Fruit fly (Drosophila melanogaster): ENCODE measurements around the gene Rcc1.

Gene Rcc1

dm6 chr3L:5923646-5924122 is 8.9 kb downstream of the Rcc1 start, which contains the start of gene CG33523 (continued):
- TF ChIP-seq chinmo (GFP tag; IDR thresholded peaks at IDR 0.05; ENCODE audit: partially characterized antibody) = 0 out of 4 replicates have a peak, but pooled peaks have one; percentile 70
- TF ChIP-seq Med (GFP tag) = peak; percentile 76
- TF ChIP-seq sd (tag; optimal IDR thresholded peaks at IDR 0.05) = peak; percentile 68
- TF ChIP-seq GATAe (GFP tag; conservative IDR thresholded peaks at IDR 0.05) = peak; percentile 94
- TF ChIP-seq knrl (GFP tag; IDR thresholded peaks at IDR 0.05; ENCODE audit: partially characterized antibody) = peak; percentile 31; the same call in 2 of the 3 replicates
- peak; percentile 27 for TF ChIP-seq HmgZ (tag; optimal IDR thresholded peaks at IDR 0.05)
- peak; percentile 16; the same call in 1 of the 2 replicates for TF ChIP-seq amos (GFP tag; IDR thresholded peaks at IDR 0.05; ENCODE audit: partially characterized antibody)
- peak; percentile 33 for TF ChIP-seq CG18599 (GFP tag; optimal IDR thresholded peaks at IDR 0.05)
- peak; percentile 1 for TF ChIP-seq CG13296 (GFP tag; optimal IDR thresholded peaks at IDR 0.05)
- no peak for TF ChIP-seq Dp (GFP tag; optimal IDR thresholded peaks at IDR 0.05)
- TF ChIP-seq exex (tag; optimal IDR thresholded peaks at IDR 0.05) = peak; percentile 76
- TF ChIP-seq CG34376 (GFP tag; optimal IDR thresholded peaks at IDR 0.05) = peak; percentile 70
- peak in 1 of 2 experiments; percentile 100 for TF ChIP-seq Hr78 (GFP tag; optimal IDR thresholded peaks at IDR 0.05)
- peak; percentile 76; the same call in 2 of the 3 replicates for TF ChIP-seq CG6175 (GFP tag; IDR thresholded peaks at IDR 0.05)
- TF ChIP-seq sr (GFP tag; IDR thresholded peaks at IDR 0.05) = 0 out of 3 replicates have a peak, but pooled peaks have one; percentile 2
- TF ChIP-seq CG9932 (GFP tag; IDR thresholded peaks at IDR 0.05) = peak; percentile 38; the same call in 1 of the 2 replicates
- TF ChIP-seq ttk (GFP tag; IDR thresholded peaks at IDR 0.05) = no peak
- TF ChIP-seq gce (GFP tag; IDR thresholded peaks at IDR 0.05) = no peak
- peak; percentile 80 for TF ChIP-seq kni (GFP tag; optimal IDR thresholded peaks at IDR 0.05)
- no peak for TF ChIP-seq tio (GFP tag; optimal IDR thresholded peaks at IDR 0.05)
- TF ChIP-seq MESR4 (GFP tag; optimal IDR thresholded peaks at IDR 0.05) = no peak
- peak; percentile 57; the same call in 2 of the 3 replicates for TF ChIP-seq z (GFP tag; IDR thresholded peaks at IDR 0.05)
- peak; percentile 11 for TF ChIP-seq gro (GFP tag; optimal IDR thresholded peaks at IDR 0.05)
- TF ChIP-seq sens (GFP tag) = peak; percentile 58
- TF ChIP-seq CG6254 (GFP tag; optimal IDR thresholded peaks at IDR 0.05) = no peak
- 0 out of 2 replicates have a peak, but pooled peaks have one; percentile 39 for TF ChIP-seq CG42726 (GFP tag; IDR thresholded peaks at IDR 0.05; ENCODE audit: partially characterized antibody)
- TF ChIP-seq lab (GFP tag; optimal IDR thresholded peaks at IDR 0.05) = peak; percentile 67
- peak; percentile 14 for TF ChIP-seq Hey (tag; optimal IDR thresholded peaks at IDR 0.05)
- TF ChIP-seq CG10543 (GFP tag; optimal IDR thresholded peaks at IDR 0.05) = peak; percentile 74
- TF ChIP-seq Rfx (GFP tag; IDR thresholded peaks at IDR 0.05) = no peak
- TF ChIP-seq Adf1 (GFP tag; IDR thresholded peaks at IDR 0.05) = peak; percentile 55; the same call in 1 of the 2 replicates
- TF ChIP-seq CG12236 (GFP tag; optimal IDR thresholded peaks at IDR 0.05) = no peak
- peak; percentile 43; the same call in 1 of the 2 replicates for TF ChIP-seq Bgb (GFP tag; IDR thresholded peaks at IDR 0.05; ENCODE audit: partially characterized antibody)
- peak; percentile 58 for TF ChIP-seq Jarid2 (GFP tag; optimal IDR thresholded peaks at IDR 0.05)
- TF ChIP-seq ranshi (GFP tag; IDR thresholded peaks at IDR 0.05) = 0 out of 2 replicates have a peak, but pooled peaks have one; percentile 5
- TF ChIP-seq Nf-YC (tag; optimal IDR thresholded peaks at IDR 0.05) = peak; percentile 27
- peak; percentile 66 for TF ChIP-seq mirr (GFP tag; optimal IDR thresholded peaks at IDR 0.05)
- TF ChIP-seq CG8290 (GFP tag; optimal IDR thresholded peaks at IDR 0.05) = no peak
- peak in 1 of 2 experiments; percentile 53 for TF ChIP-seq CG8290 (tag; optimal IDR thresholded peaks at IDR 0.05)
- TF ChIP-seq ERR (GFP tag; optimal IDR thresholded peaks at IDR 0.05) = peak; percentile 12
- TF ChIP-seq Blimp-1 (GFP tag; optimal IDR thresholded peaks at IDR 0.05) = peak; percentile 19
- peak; percentile 62; the same call in 1 of the 2 replicates for TF ChIP-seq crol (GFP tag; IDR thresholded peaks at IDR 0.05)
- TF ChIP-seq CG18262 (tag; optimal IDR thresholded peaks at IDR 0.05) = no peak
- TF ChIP-seq CG43689 (GFP tag; IDR thresholded peaks at IDR 0.05) = no peak

All from whole organism, embryonic.